Worm (Caenorhabditis elegans): ENCODE measurements around the gene skr-14.

The skr-14 gene

ce11 chrV:4400118-4400517, 21.3 kb downstream of the skr-14 start, which contains the start of gene F13A2.4:
TSS of gene F13A2.4 (minus strand) at chrV:4400218.
- TF ChIP-seq F13C5.2 (tag; optimal IDR thresholded peaks at IDR 0.05): no peak
- TF ChIP-seq tbx-37 (GFP tag; conservative IDR thresholded peaks at IDR 0.05): no peak
- TF ChIP-seq hmbx-1 (tag; optimal IDR thresholded peaks at IDR 0.05): no peak
- TF ChIP-seq B0310.2 (tag; optimal IDR thresholded peaks at IDR 0.05): no peak
- TF ChIP-seq scrt-1 (GFP tag; IDR thresholded peaks at IDR 0.05): no peak
- TF ChIP-seq sea-1 (GFP tag; conservative IDR thresholded peaks at IDR 0.05): no peak

DNA sequence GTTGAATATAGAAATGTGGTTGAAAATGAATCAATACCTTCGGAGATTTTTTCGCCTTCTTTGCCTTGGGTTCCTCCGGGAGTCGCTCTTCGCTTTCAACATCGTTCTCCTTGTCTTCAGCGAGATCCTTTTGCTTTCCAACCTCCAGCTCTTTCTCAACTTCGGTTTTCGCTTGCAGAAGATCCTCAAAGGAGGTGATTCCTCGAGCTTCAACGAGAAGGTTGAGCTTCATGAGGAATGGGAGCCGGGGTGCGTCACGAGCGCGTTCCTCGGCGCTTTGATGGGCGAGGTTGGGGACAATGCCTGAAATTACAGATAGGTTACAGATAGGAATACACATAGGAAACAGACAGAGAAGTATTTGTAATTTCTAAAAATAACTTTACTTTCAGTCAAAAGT, 22.5 kb downstream of the skr-14 start:
- TF ChIP-seq ceh-13 (GFP tag; optimal IDR thresholded peaks at IDR 0.05) (no peak), ets-7 (tag; optimal IDR thresholded peaks at IDR 0.05) (no peak), hmg-4 (GFP tag; optimal IDR thresholded peaks at IDR 0.05) (no peak), scrt-1 (GFP tag; IDR thresholded peaks at IDR 0.05) (no peak), tbx-11 (GFP tag; IDR thresholded peaks at IDR 0.05) (no peak), pes-1 (GFP tag; IDR thresholded peaks at IDR 0.05) (no peak), tbx-37 (GFP tag; conservative IDR thresholded peaks at IDR 0.05) (no peak), ceh-36 (tag; optimal IDR thresholded peaks at IDR 0.05) (no peak), aly-1 (tag; optimal IDR thresholded peaks at IDR 0.05) (no peak), F13C5.2 (tag; optimal IDR thresholded peaks at IDR 0.05) (no peak), hmbx-1 (tag; optimal IDR thresholded peaks at IDR 0.05) (no peak), sea-1 (GFP tag; conservative IDR thresholded peaks at IDR 0.05) (no peak), hnd-1 (tag; optimal IDR thresholded peaks at IDR 0.05) (no peak), B0310.2 (tag; optimal IDR thresholded peaks at IDR 0.05) (no peak), flt-1 (GFP tag; IDR thresholded peaks at IDR 0.05) (no peak), ama-1 (optimal IDR thresholded peaks at IDR 0.05) (no peak), tra-4 (tag; optimal IDR thresholded peaks at IDR 0.05) (no peak)

- TF ChIP-seq tra-4 (tag; optimal IDR thresholded peaks at IDR 0.05) (no peak), ets-7 (tag; optimal IDR thresholded peaks at IDR 0.05) (no peak), ama-1 (optimal IDR thresholded peaks at IDR 0.05) (no peak), scrt-1 (GFP tag; IDR thresholded peaks at IDR 0.05) (no peak), flt-1 (GFP tag; IDR thresholded peaks at IDR 0.05) (no peak), pes-1 (GFP tag; IDR thresholded peaks at IDR 0.05) (no peak), B0310.2 (tag; optimal IDR thresholded peaks at IDR 0.05) (no peak), hmg-4 (GFP tag; optimal IDR thresholded peaks at IDR 0.05) (no peak), hmbx-1 (tag; optimal IDR thresholded peaks at IDR 0.05) (no peak), tbx-11 (GFP tag; IDR thresholded peaks at IDR 0.05) (no peak), hnd-1 (tag; optimal IDR thresholded peaks at IDR 0.05) (no peak)
These were observed 23.2 kb downstream of the skr-14 start for ce11 chrV:4398127-4398526.

ce11 chrV:4396257-4396656, 25.1 kb downstream of the skr-14 start, which contains the start of gene F13A2.3:
TSS of gene F13A2.3 (minus strand) at chrV:4396357.
- TF ChIP-seq aly-1 (tag; optimal IDR thresholded peaks at IDR 0.05): no peak
- TF ChIP-seq tbx-37 (GFP tag; conservative IDR thresholded peaks at IDR 0.05): no peak
- TF ChIP-seq B0310.2 (tag; optimal IDR thresholded peaks at IDR 0.05): no peak
- TF ChIP-seq hnd-1 (tag; optimal IDR thresholded peaks at IDR 0.05): no peak
- TF ChIP-seq pes-1 (GFP tag; IDR thresholded peaks at IDR 0.05): no peak
- TF ChIP-seq tbx-11 (GFP tag; IDR thresholded peaks at IDR 0.05): no peak
- TF ChIP-seq F13C5.2 (tag; optimal IDR thresholded peaks at IDR 0.05): no peak
- no peak for TF ChIP-seq hmbx-1 (tag; optimal IDR thresholded peaks at IDR 0.05)
- TF ChIP-seq tra-4 (tag; optimal IDR thresholded peaks at IDR 0.05): no peak

- TF ChIP-seq ama-1 (optimal IDR thresholded peaks at IDR 0.05): no peak
- no peak for TF ChIP-seq F13C5.2 (tag; optimal IDR thresholded peaks at IDR 0.05)
- TF ChIP-seq flt-1 (GFP tag; IDR thresholded peaks at IDR 0.05): no peak
- no peak for TF ChIP-seq ets-7 (tag; optimal IDR thresholded peaks at IDR 0.05)
- TF ChIP-seq tbx-37 (GFP tag; conservative IDR thresholded peaks at IDR 0.05): no peak
- no peak for TF ChIP-seq hnd-1 (tag; optimal IDR thresholded peaks at IDR 0.05)
- no peak for TF ChIP-seq pes-1 (GFP tag; IDR thresholded peaks at IDR 0.05)
- TF ChIP-seq ceh-36 (tag; optimal IDR thresholded peaks at IDR 0.05): no peak
- no peak for TF ChIP-seq hmbx-1 (tag; optimal IDR thresholded peaks at IDR 0.05)
- no peak for TF ChIP-seq sea-1 (GFP tag; conservative IDR thresholded peaks at IDR 0.05)
- TF ChIP-seq hmg-4 (GFP tag; optimal IDR thresholded peaks at IDR 0.05): no peak
- TF ChIP-seq aly-1 (tag; optimal IDR thresholded peaks at IDR 0.05): no peak
- TF ChIP-seq tbx-11 (GFP tag; IDR thresholded peaks at IDR 0.05): no peak
- no peak for TF ChIP-seq B0310.2 (tag; optimal IDR thresholded peaks at IDR 0.05)
- TF ChIP-seq tra-4 (tag; optimal IDR thresholded peaks at IDR 0.05): no peak
- no peak for TF ChIP-seq ceh-13 (GFP tag; optimal IDR thresholded peaks at IDR 0.05)
- TF ChIP-seq scrt-1 (GFP tag; IDR thresholded peaks at IDR 0.05): no peak
These were observed 33.5 kb downstream of the skr-14 start for ce11 chrV:4387916-4388315.

DNA sequence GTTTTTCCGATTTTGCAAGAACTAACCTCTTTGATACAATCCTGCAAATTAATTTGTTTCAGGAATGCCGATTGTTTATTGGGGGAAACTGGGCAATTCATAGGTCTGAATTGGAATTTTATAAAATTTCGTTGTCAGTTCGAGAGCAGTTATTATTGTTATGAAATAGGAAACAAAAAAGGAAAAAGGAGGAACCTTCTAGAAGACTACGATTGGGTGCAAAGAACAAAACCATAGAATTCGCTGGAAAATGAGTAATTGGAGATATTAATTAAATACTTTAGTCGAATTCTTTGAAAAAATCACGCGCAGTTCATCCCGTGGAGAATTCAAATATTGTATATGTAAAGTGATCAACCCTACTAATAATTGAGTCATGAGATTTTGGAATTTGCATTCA, 34.0 kb downstream of the skr-14 start, which contains the start of gene F13A2.9:
TSS of gene F13A2.9 (minus strand) at position 101 of the 400 bp plus-strand sequence.
- TF ChIP-seq aly-1 (tag; optimal IDR thresholded peaks at IDR 0.05): no peak
- TF ChIP-seq pes-1 (GFP tag; IDR thresholded peaks at IDR 0.05): no peak
- TF ChIP-seq hmbx-1 (tag; optimal IDR thresholded peaks at IDR 0.05): no peak
- no peak for TF ChIP-seq hmg-4 (GFP tag; optimal IDR thresholded peaks at IDR 0.05)
- no peak for TF ChIP-seq flt-1 (GFP tag; IDR thresholded peaks at IDR 0.05)
- no peak for TF ChIP-seq ama-1 (optimal IDR thresholded peaks at IDR 0.05)
- TF ChIP-seq hnd-1 (tag; optimal IDR thresholded peaks at IDR 0.05): no peak
- TF ChIP-seq F13C5.2 (tag; optimal IDR thresholded peaks at IDR 0.05): no peak
- TF ChIP-seq scrt-1 (GFP tag; IDR thresholded peaks at IDR 0.05): no peak
- TF ChIP-seq B0310.2 (tag; optimal IDR thresholded peaks at IDR 0.05): no peak
- TF ChIP-seq tbx-37 (GFP tag; conservative IDR thresholded peaks at IDR 0.05): no peak
- TF ChIP-seq ets-7 (tag; optimal IDR thresholded peaks at IDR 0.05): no peak

DNA sequence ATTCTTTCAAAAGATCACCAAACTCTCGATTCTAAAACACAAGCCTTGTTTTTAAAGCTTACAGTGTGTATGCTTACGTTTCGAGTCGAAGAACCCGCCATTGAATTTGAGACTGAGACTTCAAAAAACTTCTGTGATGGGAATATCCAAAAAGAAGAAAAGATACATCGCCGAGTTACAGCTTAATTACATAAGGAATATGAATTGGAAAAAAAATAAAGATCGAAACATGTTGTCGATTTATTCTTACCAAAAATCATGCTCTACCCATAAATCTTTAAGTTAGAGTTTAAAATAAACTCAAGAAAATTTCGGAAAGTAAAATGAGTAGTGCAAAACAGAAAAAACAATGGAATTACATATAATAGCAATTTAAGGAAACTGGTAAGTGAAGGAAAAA, 35.2 kb downstream of the skr-14 start, which contains the start of gene F13A2.10:
TSS of gene F13A2.10 (minus strand) at position 101 of the 400 bp plus-strand sequence.
- TF ChIP-seq B0310.2 (tag; optimal IDR thresholded peaks at IDR 0.05): no peak
- TF ChIP-seq ceh-13 (GFP tag; optimal IDR thresholded peaks at IDR 0.05): no peak
- no peak for TF ChIP-seq flt-1 (GFP tag; IDR thresholded peaks at IDR 0.05)
- TF ChIP-seq aly-1 (tag; optimal IDR thresholded peaks at IDR 0.05): no peak
- no peak for TF ChIP-seq pes-1 (GFP tag; IDR thresholded peaks at IDR 0.05)
- no peak for TF ChIP-seq hmg-4 (GFP tag; optimal IDR thresholded peaks at IDR 0.05)
- TF ChIP-seq ama-1 (optimal IDR thresholded peaks at IDR 0.05): no peak
- TF ChIP-seq tbx-37 (GFP tag; conservative IDR thresholded peaks at IDR 0.05): no peak
- no peak for TF ChIP-seq hnd-1 (tag; optimal IDR thresholded peaks at IDR 0.05)
- no peak for TF ChIP-seq tbx-11 (GFP tag; IDR thresholded peaks at IDR 0.05)
- no peak for TF ChIP-seq F13C5.2 (tag; optimal IDR thresholded peaks at IDR 0.05)
- no peak for TF ChIP-seq tra-4 (tag; optimal IDR thresholded peaks at IDR 0.05)
- TF ChIP-seq ets-7 (tag; optimal IDR thresholded peaks at IDR 0.05): no peak
- TF ChIP-seq hmbx-1 (tag; optimal IDR thresholded peaks at IDR 0.05): no peak
- no peak for TF ChIP-seq sea-1 (GFP tag; conservative IDR thresholded peaks at IDR 0.05)
- TF ChIP-seq ceh-36 (tag; optimal IDR thresholded peaks at IDR 0.05): no peak
- TF ChIP-seq scrt-1 (GFP tag; IDR thresholded peaks at IDR 0.05): no peak

All from whole organism, early embryonic.